Worm (Caenorhabditis elegans): Measurements from ENCODE around the gene taco-1.

ce11 chrIII:311174-311573, 27.3 kb downstream of the taco-1 start:
- TF ChIP-seq him-1 (tag; optimal IDR thresholded peaks at IDR 0.05) (no peak), W03F9.2 (tag; optimal IDR thresholded peaks at IDR 0.05) (no peak), dao-5 (tag; optimal IDR thresholded peaks at IDR 0.05) (no peak)

Measured in whole organism, L4/young adult.